Fruit fly (Drosophila melanogaster): ENCODE results near the gene CG31371.

Gene CG31371

dm6 chr3R:30465775-30466494 lies 37.4 kb downstream of the CG31371 start, which contains the start of gene PH4alphaEFB:
TSS of gene PH4alphaEFB (plus strand) at chr3R:30466050.
- no peak for TF ChIP-seq CG12768 (GFP tag; optimal IDR thresholded peaks at IDR 0.05)
- no peak for TF ChIP-seq CG1620 (GFP tag; optimal IDR thresholded peaks at IDR 0.05)
- TF ChIP-seq Hr96 (GFP tag; optimal IDR thresholded peaks at IDR 0.05), result no peak
- TF ChIP-seq cnc (optimal IDR thresholded peaks at IDR 0.05), result no peak
- no peak for TF ChIP-seq CG7101 (tag; optimal IDR thresholded peaks at IDR 0.05)
- TF ChIP-seq Crg-1 (GFP tag; optimal IDR thresholded peaks at IDR 0.05), result no peak
- TF ChIP-seq CG11617 (GFP tag; optimal IDR thresholded peaks at IDR 0.05), result peak; percentile 7
- TF ChIP-seq toe (GFP tag; optimal IDR thresholded peaks at IDR 0.05), result no peak
- no peak for TF ChIP-seq CG33017 (tag; optimal IDR thresholded peaks at IDR 0.05)
- TF ChIP-seq CG14711 (tag; optimal IDR thresholded peaks at IDR 0.05), result no peak
- TF ChIP-seq bab1 (GFP tag; optimal IDR thresholded peaks at IDR 0.05), result peak; percentile 18
- no peak for TF ChIP-seq cic (GFP tag; optimal IDR thresholded peaks at IDR 0.05)
- TF ChIP-seq Clk (GFP tag; optimal IDR thresholded peaks at IDR 0.05), result no peak
- no peak for TF ChIP-seq CG5204 (GFP tag; optimal IDR thresholded peaks at IDR 0.05)
- peak; percentile 30 for TF ChIP-seq tj (GFP tag; optimal IDR thresholded peaks at IDR 0.05)
- no peak for TF ChIP-seq ovo (GFP tag; optimal IDR thresholded peaks at IDR 0.05)
- peak; percentile 74 for TF ChIP-seq kay (GFP tag; ENCODE audit: borderline replicate concordance)
- peak; percentile 11 for TF ChIP-seq Mnt (GFP tag; optimal IDR thresholded peaks at IDR 0.05)
- no peak for TF ChIP-seq CG7045 (GFP tag; optimal IDR thresholded peaks at IDR 0.05)
- TF ChIP-seq pad (GFP tag; optimal IDR thresholded peaks at IDR 0.05), result no peak

- no peak for TF ChIP-seq ovo (GFP tag; optimal IDR thresholded peaks at IDR 0.05)
- no peak for TF ChIP-seq CG11617 (GFP tag; optimal IDR thresholded peaks at IDR 0.05)
These were observed 39.1 kb downstream of the CG31371 start for dm6 chr3R:30464244-30464643.

- TF ChIP-seq cic (GFP tag; optimal IDR thresholded peaks at IDR 0.05), result no peak
- no peak for TF ChIP-seq CG12768 (GFP tag; optimal IDR thresholded peaks at IDR 0.05)
- no peak for TF ChIP-seq toe (GFP tag; optimal IDR thresholded peaks at IDR 0.05)
- TF ChIP-seq CG7101 (tag; optimal IDR thresholded peaks at IDR 0.05), result no peak
- no peak for TF ChIP-seq tj (GFP tag; optimal IDR thresholded peaks at IDR 0.05)
- no peak for TF ChIP-seq CG1620 (GFP tag; optimal IDR thresholded peaks at IDR 0.05)
- no peak for TF ChIP-seq CG14711 (tag; optimal IDR thresholded peaks at IDR 0.05)
- TF ChIP-seq Crg-1 (GFP tag; optimal IDR thresholded peaks at IDR 0.05), result no peak
- TF ChIP-seq Hr96 (GFP tag; optimal IDR thresholded peaks at IDR 0.05), result no peak
- no peak for TF ChIP-seq CG7045 (GFP tag; optimal IDR thresholded peaks at IDR 0.05)
- TF ChIP-seq Clk (GFP tag; optimal IDR thresholded peaks at IDR 0.05), result no peak
- TF ChIP-seq cnc (optimal IDR thresholded peaks at IDR 0.05), result no peak
- TF ChIP-seq Mnt (GFP tag; optimal IDR thresholded peaks at IDR 0.05), result no peak
- no peak for TF ChIP-seq ovo (GFP tag; optimal IDR thresholded peaks at IDR 0.05)
- TF ChIP-seq pad (GFP tag; optimal IDR thresholded peaks at IDR 0.05), result no peak
- no peak for TF ChIP-seq CG33017 (tag; optimal IDR thresholded peaks at IDR 0.05)
- no peak for TF ChIP-seq CG5204 (GFP tag; optimal IDR thresholded peaks at IDR 0.05)
- TF ChIP-seq kay (GFP tag; ENCODE audit: borderline replicate concordance), result no peak
- TF ChIP-seq CG11617 (GFP tag; optimal IDR thresholded peaks at IDR 0.05), result no peak
- no peak for TF ChIP-seq bab1 (GFP tag; optimal IDR thresholded peaks at IDR 0.05)
These were observed 41.6 kb downstream of the CG31371 start for dm6 chr3R:30461608-30462243.

- TF ChIP-seq CG11617 (GFP tag; optimal IDR thresholded peaks at IDR 0.05), result no peak
- TF ChIP-seq bab1 (GFP tag; optimal IDR thresholded peaks at IDR 0.05), result no peak
- no peak for TF ChIP-seq CG1620 (GFP tag; optimal IDR thresholded peaks at IDR 0.05)
- TF ChIP-seq CG33017 (tag; optimal IDR thresholded peaks at IDR 0.05), result no peak
- no peak for TF ChIP-seq pad (GFP tag; optimal IDR thresholded peaks at IDR 0.05)
- TF ChIP-seq cnc (optimal IDR thresholded peaks at IDR 0.05), result no peak
- TF ChIP-seq CG12768 (GFP tag; optimal IDR thresholded peaks at IDR 0.05), result no peak
- no peak for TF ChIP-seq Crg-1 (GFP tag; optimal IDR thresholded peaks at IDR 0.05)
- no peak for TF ChIP-seq kay (GFP tag; ENCODE audit: borderline replicate concordance)
- TF ChIP-seq Mnt (GFP tag; optimal IDR thresholded peaks at IDR 0.05), result no peak
- no peak for TF ChIP-seq CG14711 (tag; optimal IDR thresholded peaks at IDR 0.05)
- no peak for TF ChIP-seq tj (GFP tag; optimal IDR thresholded peaks at IDR 0.05)
- TF ChIP-seq cic (GFP tag; optimal IDR thresholded peaks at IDR 0.05), result no peak
- no peak for TF ChIP-seq CG7101 (tag; optimal IDR thresholded peaks at IDR 0.05)
- TF ChIP-seq CG5204 (GFP tag; optimal IDR thresholded peaks at IDR 0.05), result no peak
- TF ChIP-seq CG7045 (GFP tag; optimal IDR thresholded peaks at IDR 0.05), result no peak
- TF ChIP-seq toe (GFP tag; optimal IDR thresholded peaks at IDR 0.05), result no peak
These were observed 43.1 kb downstream of the CG31371 start for dm6 chr3R:30460187-30460586.

- TF ChIP-seq CG1620 (GFP tag; optimal IDR thresholded peaks at IDR 0.05), result no peak
- TF ChIP-seq CG12768 (GFP tag; optimal IDR thresholded peaks at IDR 0.05), result no peak
- no peak for TF ChIP-seq CG11617 (GFP tag; optimal IDR thresholded peaks at IDR 0.05)
- no peak for TF ChIP-seq cic (GFP tag; optimal IDR thresholded peaks at IDR 0.05)
- TF ChIP-seq toe (GFP tag; optimal IDR thresholded peaks at IDR 0.05), result no peak
- TF ChIP-seq kay (GFP tag; ENCODE audit: borderline replicate concordance), result peak; percentile 94
- TF ChIP-seq CG5204 (GFP tag; optimal IDR thresholded peaks at IDR 0.05), result no peak
- TF ChIP-seq cnc (optimal IDR thresholded peaks at IDR 0.05), result no peak
- no peak for TF ChIP-seq Clk (GFP tag; optimal IDR thresholded peaks at IDR 0.05)
- no peak for TF ChIP-seq Hr96 (GFP tag; optimal IDR thresholded peaks at IDR 0.05)
- no peak for TF ChIP-seq CG7045 (GFP tag; optimal IDR thresholded peaks at IDR 0.05)
- TF ChIP-seq bab1 (GFP tag; optimal IDR thresholded peaks at IDR 0.05), result peak; percentile 69
These were observed 44.0 kb downstream of the CG31371 start, which contains the start of the genes CG2224 and CDase for dm6 chr3R:30459066-30459935. TSS of gene CG2224 (minus strand) at chr3R:30459300. TSS of gene CDase (plus strand) at chr3R:30459521.
